Worm (Caenorhabditis elegans) whole organism, L1 larva: ENCODE data around the gene cwp-1.

Experiments used
- ceh-88 ChIP-seq: fragments of 200-800 bp; sonication (Bioruptor generic); IDR thresholded peaks from 2 replicates; pipeline ENCODE4 v1.3.6; 2022; ENCODE audit warnings: missing genetic modification characterization, missing compliant biosample characterization
- elt-2 ChIP-seq: sonication (generic microtip); optimal IDR thresholded peaks from 2 replicates; lab custom pipeline; 2016; ENCODE audit warnings: missing genetic modification characterization, mild to moderate bottlenecking, inconsistent platforms, missing compliant biosample characterization, missing genetic modification reagents
- nhr-12 ChIP-seq: sonication (generic microtip); optimal IDR thresholded peaks from 2 replicates; lab custom pipeline; 2017; ENCODE audit warnings: missing biosample characterization, missing genetic modification characterization
- nhr-20 ChIP-seq: sonication (generic microtip); optimal IDR thresholded peaks from 2 replicates; lab custom pipeline; 2016; ENCODE audit warnings: mild to moderate bottlenecking, missing genetic modification characterization, missing compliant biosample characterization
- nhr-47 ChIP-seq: sonication (generic microtip); optimal IDR thresholded peaks from 2 replicates; lab custom pipeline; 2016; ENCODE audit warnings: mild to moderate bottlenecking, missing genetic modification characterization, moderate library complexity, missing compliant biosample characterization
- snpc-4 ChIP-seq: fragments of 150-350 bp; optimal IDR thresholded peaks from 2 replicates; lab custom pipeline; 2014; ENCODE audit warnings: missing biosample characterization, missing genetic modification characterization
- unc-62 ChIP-seq: fragments of 150-350 bp; optimal IDR thresholded peaks from 2 replicates; lab custom pipeline; 2014; ENCODE audit warnings: missing biosample characterization, missing genetic modification reagents, missing genetic modification characterization

DNA sequence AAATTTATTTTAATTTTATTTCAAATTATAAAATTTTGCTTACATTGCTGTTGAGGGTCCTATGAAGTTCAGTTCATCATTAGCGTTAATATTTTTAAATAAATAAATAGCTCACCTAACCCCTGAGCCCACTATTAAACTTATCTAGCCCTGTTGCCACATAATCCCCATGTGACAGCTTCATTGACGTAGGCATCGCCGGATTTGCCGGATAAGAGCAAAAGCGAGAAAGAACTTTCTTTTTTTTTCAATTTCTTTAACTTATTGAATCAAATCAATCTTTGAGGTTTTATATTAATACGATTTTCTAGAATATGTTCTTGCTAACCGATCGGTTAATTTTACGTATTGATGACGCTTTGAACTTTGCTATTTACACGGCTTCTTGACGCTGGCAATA lies 10.9 kb upstream of the cwp-1 start:
- TF ChIP-seq unc-62 (GFP tag; lab: Kevin White, UChicago) = no peak
- TF ChIP-seq snpc-4 = no peak
- no peak for TF ChIP-seq nhr-20
- TF ChIP-seq ceh-88 (GFP tag; lab: Robert Waterston, UW) = no peak
- TF ChIP-seq nhr-12 (tag; lab: Kevin White, UChicago) = no peak
- no peak for TF ChIP-seq elt-2 (tag; lab: Kevin White, UChicago)
- peak; percentile 9 for TF ChIP-seq nhr-47 (tag; lab: Kevin White, UChicago)
